Fruit fly (Drosophila melanogaster) ovary, adult (tissue): ENCODE measurements around the gene Drsl4.
A peak's percentile ranks its signal among the peaks of the same experiment; 100 is the strongest.

Experiments
- CG17801 ChIP-seq: fragments of 200-800 bp; optimal IDR thresholded peaks from 2 replicates; lab custom pipeline; 2019; ENCODE audit warnings: missing biosample characterization, mild to moderate bottlenecking, missing genetic modification characterization, moderate library complexity; ENCODE audit not compliant: partially characterized antibody

Drsl4 gene

DNA sequence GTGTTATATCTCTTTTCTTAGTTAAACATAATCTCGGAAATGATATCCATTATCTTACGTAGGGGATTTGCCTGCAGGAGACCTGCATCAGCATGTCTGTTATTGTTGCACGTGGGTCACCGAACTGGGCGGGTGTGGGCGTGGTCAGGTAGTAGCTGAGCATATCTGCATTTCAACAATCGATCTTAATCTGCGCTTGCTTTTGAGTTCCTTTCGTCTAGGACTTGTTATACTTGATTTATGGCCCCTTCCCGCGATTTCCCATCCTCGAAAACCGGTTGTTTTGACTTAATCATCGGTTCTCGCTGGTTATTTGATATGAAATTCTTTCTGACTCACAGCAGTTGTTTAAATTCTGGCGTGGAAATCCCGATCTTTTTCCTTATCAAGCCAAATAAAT is 10.7 kb upstream of the Drsl4 start:
- TF ChIP-seq CG17801, result no peak

DNA sequence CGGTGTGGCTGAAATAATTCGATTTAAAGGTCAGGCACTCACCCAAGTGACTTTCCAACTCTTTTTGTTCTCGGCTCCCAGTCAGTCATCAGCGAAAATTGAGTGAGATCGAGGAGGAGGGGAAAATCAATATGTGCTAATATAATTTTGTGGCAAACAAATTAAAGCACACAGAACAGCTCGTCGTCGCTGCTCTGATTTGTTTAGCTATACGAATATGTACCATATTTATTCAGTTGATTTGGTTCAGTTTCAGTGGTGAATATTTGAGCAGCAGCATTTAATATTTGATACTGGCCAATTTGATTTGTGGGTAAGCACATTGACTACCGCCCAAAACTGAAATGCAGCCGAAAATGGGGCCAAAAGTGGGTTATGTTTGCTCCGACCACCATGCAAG is 10.0 kb upstream of the Drsl4 start:
- TF ChIP-seq CG17801, result no peak

DNA sequence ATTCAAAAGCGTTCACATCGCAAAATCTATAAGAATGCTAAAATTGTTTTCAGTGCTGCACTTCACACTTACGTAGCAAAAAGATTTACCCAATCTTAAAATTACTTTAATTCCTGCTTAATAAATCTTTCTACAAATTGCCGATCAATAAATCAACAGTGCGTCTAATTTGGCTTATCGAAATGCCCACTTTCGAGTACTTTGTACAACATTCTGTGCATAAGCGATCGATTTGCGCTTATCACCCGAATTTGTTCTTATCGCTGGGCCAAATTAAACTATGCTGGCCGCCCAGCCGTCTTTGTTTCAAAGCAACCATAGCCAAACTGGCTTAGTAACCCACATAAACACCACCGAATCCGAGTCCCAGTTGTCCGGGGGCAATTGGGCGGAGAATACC is 8.9 kb upstream of the Drsl4 start:
- no peak for TF ChIP-seq CG17801

DNA sequence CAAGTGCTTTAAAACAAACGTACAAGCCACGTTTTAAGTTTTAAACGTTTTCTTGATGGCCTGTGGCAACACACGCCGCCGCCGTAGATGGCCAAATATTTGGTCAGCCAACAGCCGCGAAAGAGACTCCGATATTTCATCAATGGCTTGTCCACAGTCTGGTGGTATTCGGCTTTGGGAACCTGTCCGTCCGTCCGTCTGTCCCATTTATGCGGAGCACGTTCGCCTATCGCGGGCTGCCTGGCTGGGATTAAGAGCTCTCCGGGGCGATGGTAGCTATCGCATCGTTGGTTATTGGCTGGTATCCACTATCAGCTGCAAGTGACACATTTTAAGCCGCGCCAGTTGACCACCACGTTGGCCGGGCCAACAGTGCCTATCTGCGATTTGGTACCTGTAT is 7.8 kb upstream of the Drsl4 start:
- TF ChIP-seq CG17801, result no peak

DNA sequence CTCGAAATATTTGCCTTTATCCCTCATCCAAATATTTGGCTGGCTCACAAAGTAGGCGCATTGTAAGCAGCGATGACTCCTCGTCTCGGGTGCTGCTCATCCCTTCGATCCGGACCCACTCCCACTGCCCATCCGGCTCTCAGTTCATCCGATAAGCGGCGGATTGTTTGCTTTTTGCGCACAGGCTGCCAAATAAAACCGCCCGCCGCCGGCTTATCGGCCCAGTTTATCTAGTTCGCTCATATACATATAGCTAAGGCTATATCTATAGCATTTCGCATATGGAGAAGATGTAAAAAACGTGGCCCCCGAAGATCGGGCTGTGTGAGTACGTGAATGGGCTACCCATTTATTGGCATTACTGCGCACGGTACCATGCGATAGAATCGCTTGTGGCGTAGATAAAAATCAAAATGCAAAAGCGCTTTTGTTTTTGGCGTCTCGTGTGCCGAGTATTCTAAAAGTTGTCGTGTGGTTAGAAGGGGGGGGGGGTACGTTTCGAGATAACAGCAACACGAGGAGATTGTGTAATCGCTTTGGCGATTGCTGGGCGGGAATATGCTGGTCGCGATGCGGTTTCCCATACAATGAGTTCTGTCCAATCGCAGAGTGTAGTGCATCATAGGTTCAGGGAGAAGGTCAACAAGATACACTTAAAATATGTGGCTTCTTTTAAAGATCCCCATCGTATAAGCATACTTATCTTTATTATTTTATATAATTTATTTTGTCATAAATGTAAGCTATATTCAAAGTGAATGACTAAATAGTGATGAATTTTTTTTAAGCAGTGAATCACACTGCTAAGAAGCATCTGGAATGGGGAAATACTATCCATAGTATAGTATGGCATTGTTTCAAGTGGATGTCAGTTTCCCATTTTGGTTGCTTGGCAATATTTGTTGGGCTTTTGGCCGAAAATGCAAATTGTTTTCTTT is 6.5 kb upstream of the Drsl4 start:
- TF ChIP-seq CG17801, result no peak

DNA sequence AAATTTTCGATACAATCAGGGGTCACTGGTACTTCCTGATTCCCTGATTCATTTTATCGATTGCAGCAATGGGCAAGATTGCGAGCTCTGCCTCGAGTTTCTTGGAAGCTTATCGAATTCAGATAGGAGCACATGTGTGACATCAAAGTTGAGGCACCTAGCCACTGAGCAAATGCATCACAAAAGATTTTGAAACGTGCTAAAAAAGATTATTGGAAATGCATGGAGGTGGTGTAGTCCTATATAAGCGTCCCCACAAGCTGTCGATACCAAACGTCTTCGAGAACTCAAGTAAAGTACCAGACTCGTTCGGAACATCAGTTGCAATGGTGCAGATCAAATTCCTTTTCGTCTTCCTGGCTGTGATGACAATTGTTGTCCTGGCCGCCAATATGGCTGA is 1.4 kb upstream of the Drsl4 start, which contains the start of gene Drsl2:
TSS of gene Drsl2 (plus strand) at position 301 of the 400 bp plus-strand sequence.
- no peak for TF ChIP-seq CG17801

DNA sequence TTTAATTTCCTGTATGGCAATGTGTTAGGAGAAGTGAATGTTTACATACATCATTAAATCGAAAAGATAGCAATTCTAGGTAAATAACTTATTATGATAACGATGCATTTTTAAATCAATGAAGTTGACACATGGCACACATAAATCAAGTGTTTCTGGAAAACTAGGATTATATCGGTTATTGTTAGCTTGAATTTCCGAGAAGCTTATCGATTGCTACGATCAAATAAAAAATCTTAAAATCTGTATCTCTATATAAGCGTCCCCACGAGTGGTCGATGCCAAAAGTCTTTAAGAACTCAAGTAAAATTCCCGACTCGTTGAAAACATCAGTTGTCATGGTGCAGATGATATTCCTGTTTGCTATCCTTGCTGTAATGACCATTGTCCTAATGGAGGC is 724 bp upstream of the Drsl4 start, which contains the start of gene Drsl3:
TSS of gene Drsl3 (plus strand) at position 301 of the 400 bp plus-strand sequence.
- no peak for TF ChIP-seq CG17801

DNA sequence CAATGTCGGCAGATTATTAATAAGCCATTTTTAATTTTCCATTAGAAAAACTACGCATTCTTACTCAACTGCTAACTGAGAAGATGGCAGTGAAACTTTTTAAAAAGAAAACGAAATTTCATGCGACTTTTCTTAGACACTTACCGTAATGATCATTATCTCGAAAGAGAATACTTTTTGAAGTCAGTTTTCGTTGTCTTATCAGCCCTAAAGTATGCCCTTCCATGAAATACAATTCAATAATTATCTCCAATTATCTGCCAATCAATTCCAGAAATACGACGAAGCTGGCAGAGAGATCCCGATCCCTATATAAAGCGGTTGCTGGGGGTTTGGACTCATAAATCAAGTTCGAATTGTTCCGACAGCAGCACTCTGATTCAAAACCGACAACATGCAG is 1.0 kb downstream of the Drsl4 start, which contains the start of gene Drsl5:
TSS of gene Drsl5 (plus strand) at position 341 of the 400 bp plus-strand sequence.
- no peak for TF ChIP-seq CG17801

DNA sequence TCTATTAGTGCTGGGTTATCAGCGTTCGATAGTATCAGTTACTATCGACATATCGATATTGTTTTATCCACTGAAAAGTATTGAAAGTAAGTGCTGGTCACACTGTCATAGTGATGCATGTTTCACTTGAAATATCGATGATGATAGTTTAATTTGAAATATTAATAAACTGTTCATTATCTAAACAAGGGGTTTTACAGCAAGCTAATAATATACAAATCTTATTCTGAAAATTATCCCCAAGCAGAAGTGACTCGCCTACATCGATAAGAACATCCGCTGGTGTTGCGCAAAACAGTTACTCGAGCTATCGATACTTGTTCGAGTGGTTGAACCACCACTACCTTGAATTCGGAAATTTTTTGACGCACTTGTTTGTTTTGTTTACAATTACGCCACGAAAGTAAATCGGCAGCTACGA is 3.8 kb downstream of the Drsl4 start, which contains the start of the genes PIG-C, CG12016 and Dpm2:
TSS of gene PIG-C (minus strand) at position 10 of the 421 bp plus-strand sequence.
TSS of gene CG12016 (plus strand) at position 333 of the 421 bp plus-strand sequence.
TSS of gene Dpm2 (plus strand) at position 333 of the 421 bp plus-strand sequence.
- peak; percentile 50 for TF ChIP-seq CG17801

DNA sequence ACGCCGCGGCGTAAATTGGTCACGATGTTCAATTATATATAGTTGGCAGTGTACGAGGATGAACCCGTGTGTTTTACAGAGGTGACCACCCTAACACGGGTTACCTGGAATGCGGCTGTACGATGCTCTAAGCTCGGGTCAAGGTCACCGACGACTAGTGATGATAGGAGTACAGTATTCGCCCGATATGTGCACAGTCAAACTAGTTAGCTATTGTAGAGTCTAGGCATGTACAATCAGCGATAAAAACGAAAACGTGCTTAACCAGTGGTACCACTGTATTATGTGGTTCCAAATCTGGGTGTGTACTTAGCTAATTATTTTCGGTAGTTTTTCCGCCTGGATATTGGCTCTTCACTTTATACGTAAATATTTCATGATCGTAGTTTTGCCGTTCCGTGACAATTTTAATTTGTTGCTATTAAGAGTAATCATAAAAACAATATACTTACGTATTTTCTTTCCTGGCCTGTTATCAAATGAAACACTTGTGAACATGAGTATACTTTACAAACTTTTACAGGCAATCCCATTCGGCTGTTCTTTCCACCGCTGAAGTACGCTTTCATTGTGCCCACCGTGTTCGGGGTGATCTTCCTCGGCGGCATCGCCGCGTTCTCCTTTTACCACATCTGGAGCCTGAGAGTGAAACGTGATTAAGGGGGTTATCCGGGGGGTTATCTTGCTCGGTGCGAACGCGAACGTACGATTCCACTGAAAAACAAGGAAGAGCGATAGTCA is 4.7 kb downstream of the Drsl4 start:
- TF ChIP-seq CG17801, result no peak

DNA sequence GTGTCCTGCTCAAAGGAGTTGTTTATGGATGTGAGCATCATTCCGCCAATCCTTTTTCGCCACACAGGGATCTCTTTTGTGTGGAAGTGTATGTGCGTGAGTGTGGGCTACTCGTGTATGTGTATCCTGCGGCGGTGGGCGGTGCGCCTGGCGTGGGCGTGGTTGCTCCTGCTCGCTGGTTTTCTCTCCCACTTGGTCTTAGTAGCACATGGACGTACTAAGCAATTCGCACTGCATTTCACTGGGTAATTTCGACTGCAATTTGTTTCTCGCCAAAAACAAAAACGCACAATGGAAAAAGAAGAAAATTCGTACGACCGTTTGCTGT is 10.1 kb downstream of the Drsl4 start:
- no peak for TF ChIP-seq CG17801

DNA sequence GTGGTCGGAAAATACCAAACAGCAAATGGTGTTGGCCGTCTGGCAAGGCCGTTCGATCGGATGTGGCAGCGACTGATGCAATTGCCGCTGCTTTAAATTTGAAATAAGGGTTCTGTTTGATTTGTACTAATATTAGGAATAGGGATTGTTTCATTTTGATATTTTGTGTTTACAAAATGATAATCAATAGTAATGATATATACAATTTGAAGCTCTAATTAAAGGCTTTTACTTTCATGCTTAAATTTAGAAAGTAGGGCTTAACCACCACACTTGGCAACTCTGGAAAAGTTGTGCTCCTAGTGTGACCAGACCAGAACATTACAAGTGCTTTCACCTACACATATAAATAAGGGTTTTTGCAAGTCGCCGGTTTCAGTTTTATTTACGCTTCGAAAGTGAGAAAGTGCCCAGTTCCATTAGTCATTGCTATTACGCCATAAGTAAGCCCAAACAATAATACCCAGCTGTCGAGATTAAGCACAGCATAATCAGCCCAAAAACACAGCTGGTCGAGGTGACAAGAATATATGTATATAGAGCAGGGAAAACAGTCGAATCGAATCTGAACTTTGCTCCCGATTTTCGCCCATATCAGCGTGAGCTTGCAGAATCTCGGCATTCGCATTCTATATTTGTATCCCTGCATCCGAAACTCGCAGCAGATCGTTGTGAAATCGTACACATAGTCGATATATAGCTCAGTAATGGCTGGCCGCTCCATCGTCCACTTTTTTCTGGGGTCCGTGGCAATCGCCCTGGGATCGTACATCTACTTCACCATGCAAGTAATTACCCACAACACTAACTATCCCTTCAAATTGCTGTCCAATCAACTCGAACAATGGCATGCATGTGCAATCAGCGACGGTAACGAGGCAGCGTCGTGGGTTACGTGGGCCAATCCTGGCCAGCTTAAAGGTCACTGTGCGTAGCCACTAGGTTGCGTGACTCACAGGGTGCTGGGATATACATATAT is 10.8 kb downstream of the Drsl4 start, which contains the start of gene Gtpx:
TSS of gene Gtpx (plus strand) at position 341 of the 979 bp plus-strand sequence.
- peak; percentile 24 for TF ChIP-seq CG17801

DNA sequence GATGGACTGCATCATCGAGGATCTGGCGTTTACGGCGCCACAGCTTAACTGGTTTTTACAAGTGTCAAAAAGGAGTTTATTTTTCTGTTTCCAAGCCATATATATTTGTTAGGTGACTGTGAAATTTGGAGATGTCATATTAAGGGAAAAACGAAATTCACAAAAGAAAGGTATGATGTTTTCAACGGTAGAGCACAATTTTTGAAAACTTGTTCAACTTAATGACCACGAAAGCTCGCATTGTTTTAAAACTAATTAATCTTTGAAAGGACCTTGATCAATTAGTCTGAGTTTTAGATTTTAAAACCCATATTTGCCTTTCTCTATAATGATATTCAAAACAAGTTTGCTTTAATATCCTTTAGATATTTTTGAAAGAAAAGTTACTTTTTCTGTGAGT is 13.4 kb downstream of the Drsl4 start, which contains the start of gene Strip:
TSS of gene Strip (minus strand) at position 101 of the 400 bp plus-strand sequence.
- TF ChIP-seq CG17801, result no peak

DNA sequence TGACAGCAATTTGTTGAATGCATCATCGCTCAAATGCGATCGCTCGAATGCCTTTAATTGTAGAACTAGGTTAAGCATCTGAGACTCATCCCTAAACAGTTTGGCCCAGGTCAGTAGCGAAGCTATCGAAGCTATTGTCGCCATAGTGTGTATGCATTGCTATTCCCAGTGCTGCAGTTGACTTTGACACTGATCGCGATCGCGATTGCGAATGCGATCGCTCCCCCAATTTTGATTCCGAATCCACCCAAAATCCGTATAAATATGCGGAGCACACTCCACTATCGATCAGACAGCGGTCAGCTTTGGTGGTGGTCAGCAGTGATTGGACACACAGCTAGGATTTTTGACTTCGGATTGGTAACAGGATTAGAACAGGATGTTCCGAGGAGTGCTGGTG is 14.3 kb downstream of the Drsl4 start, which contains the start of gene CG14961:
TSS of gene CG14961 (plus strand) at position 301 of the 400 bp plus-strand sequence.
- TF ChIP-seq CG17801, result no peak

DNA sequence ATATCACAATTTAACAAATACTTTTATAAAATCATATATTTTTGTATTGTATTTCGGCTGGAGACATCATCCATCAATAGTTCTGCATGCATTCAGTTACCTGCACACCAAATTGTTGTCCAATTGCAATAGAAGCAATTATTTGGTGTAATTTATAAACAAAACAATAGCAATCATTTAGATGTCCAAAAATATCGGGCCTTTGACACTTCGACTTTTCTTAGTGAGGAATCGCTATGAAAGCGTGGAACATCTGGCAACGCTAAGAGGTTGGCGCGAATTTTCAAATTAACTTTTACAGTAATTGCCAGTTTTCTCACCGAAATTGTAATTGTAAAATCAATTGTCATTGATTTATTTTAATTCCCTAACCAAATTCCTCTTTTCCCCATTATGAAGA is 19.4 kb downstream of the Drsl4 start, which contains the start of gene CG14969:
TSS of gene CG14969 (minus strand) at position 195 of the 400 bp plus-strand sequence.
- TF ChIP-seq CG17801, result peak; percentile 37
